Worm (Caenorhabditis elegans): ENCODE measurements around the gene F13A7.14.

Gene F13A7.14

ce11 chrV:16370039-16370438, 31.7 kb upstream of the F13A7.14 start (continued):
- TF ChIP-seq lin-11 (tag; optimal IDR thresholded peaks at IDR 0.05) (peak; percentile 45), ceh-45 (GFP tag; IDR thresholded peaks at IDR 0.05) (peak; percentile 54; the same call in 1 of the 2 replicates), dmd-4 (tag; optimal IDR thresholded peaks at IDR 0.05; ENCODE audit: borderline replicate concordance) (no peak), lim-6 (tag; optimal IDR thresholded peaks at IDR 0.05) (no peak), gmeb-2 (tag; optimal IDR thresholded peaks at IDR 0.05) (peak; percentile 69), ceh-24 (tag; optimal IDR thresholded peaks at IDR 0.05) (no peak), pag-3 (tag; optimal IDR thresholded peaks at IDR 0.05; ENCODE audit: borderline replicate concordance) (peak; percentile 21), K09A11.1 (tag; optimal IDR thresholded peaks at IDR 0.05; ENCODE audit: insufficient read depth) (no peak), hlh-8 (tag; optimal IDR thresholded peaks at IDR 0.05) (peak; percentile 44), sdc-2 (tag; optimal IDR thresholded peaks at IDR 0.05) (peak; percentile 58), fax-1 (tag; optimal IDR thresholded peaks at IDR 0.05) (peak; percentile 60), pha-4 (tag; optimal IDR thresholded peaks at IDR 0.05) (no peak), rnt-1 (tag; optimal IDR thresholded peaks at IDR 0.05) (peak; percentile 61), nhr-11 (tag; optimal IDR thresholded peaks at IDR 0.05) (no peak), dve-1 (tag; optimal IDR thresholded peaks at IDR 0.05) (peak; percentile 48), ceh-48 (tag; optimal IDR thresholded peaks at IDR 0.05) (no peak), C38D4.7 (GFP tag; optimal IDR thresholded peaks at IDR 0.05) (peak; percentile 34), tbx-2 (tag; optimal IDR thresholded peaks at IDR 0.05) (peak; percentile 71), fkh-6 (tag; optimal IDR thresholded peaks at IDR 0.05) (peak; percentile 48), odd-2 (tag; optimal IDR thresholded peaks at IDR 0.05) (no peak), pros-1 (tag; optimal IDR thresholded peaks at IDR 0.05) (peak; percentile 72), npax-4 (tag; optimal IDR thresholded peaks at IDR 0.05) (peak; percentile 38), ttx-3 (tag; optimal IDR thresholded peaks at IDR 0.05) (peak; percentile 44), K02D7.2 (tag; optimal IDR thresholded peaks at IDR 0.05) (peak; percentile 35), ztf-16 (tag; optimal IDR thresholded peaks at IDR 0.05) (peak; percentile 61), F13H6.1 (tag; optimal IDR thresholded peaks at IDR 0.05) (peak; percentile 27), ama-1 (optimal IDR thresholded peaks at IDR 0.05) (no peak)

ce11 chrV:16374676-16375075, 27.0 kb upstream of the F13A7.14 start, which contains the start of gene srv-34:
TSS of gene srv-34 (minus strand) at chrV:16374776.
- TF ChIP-seq T23F11.4 (GFP tag; optimal IDR thresholded peaks at IDR 0.05) (no peak), ceh-2 (tag; optimal IDR thresholded peaks at IDR 0.05) (no peak), fkh-10 (GFP tag; optimal IDR thresholded peaks at IDR 0.05) (no peak), ceh-19 (GFP tag; optimal IDR thresholded peaks at IDR 0.05) (no peak), C08G9.2 (tag; optimal IDR thresholded peaks at IDR 0.05) (no peak), ref-2 (tag; optimal IDR thresholded peaks at IDR 0.05) (no peak), pat-9 (tag; optimal IDR thresholded peaks at IDR 0.05) (no peak), che-1 (tag; optimal IDR thresholded peaks at IDR 0.05) (no peak), sox-4 (tag; optimal IDR thresholded peaks at IDR 0.05) (no peak), K02D7.2 (tag; optimal IDR thresholded peaks at IDR 0.05) (no peak), ztf-16 (tag; optimal IDR thresholded peaks at IDR 0.05) (no peak), fkh-6 (tag; optimal IDR thresholded peaks at IDR 0.05) (no peak), ceh-34 (tag; optimal IDR thresholded peaks at IDR 0.05) (no peak), pros-1 (tag; optimal IDR thresholded peaks at IDR 0.05) (no peak), ceh-9 (tag; optimal IDR thresholded peaks at IDR 0.05) (no peak), ahr-1 (tag; optimal IDR thresholded peaks at IDR 0.05) (no peak), unc-55 (GFP tag; optimal IDR thresholded peaks at IDR 0.05) (no peak), ceh-22 (tag; optimal IDR thresholded peaks at IDR 0.05) (no peak), madf-2 (tag; optimal IDR thresholded peaks at IDR 0.05) (no peak), hlh-13 (GFP tag; optimal IDR thresholded peaks at IDR 0.05) (no peak)
